Worm (Caenorhabditis elegans): ENCODE measurements around the gene C45H4.14.

Gene C45H4.14

DNA sequence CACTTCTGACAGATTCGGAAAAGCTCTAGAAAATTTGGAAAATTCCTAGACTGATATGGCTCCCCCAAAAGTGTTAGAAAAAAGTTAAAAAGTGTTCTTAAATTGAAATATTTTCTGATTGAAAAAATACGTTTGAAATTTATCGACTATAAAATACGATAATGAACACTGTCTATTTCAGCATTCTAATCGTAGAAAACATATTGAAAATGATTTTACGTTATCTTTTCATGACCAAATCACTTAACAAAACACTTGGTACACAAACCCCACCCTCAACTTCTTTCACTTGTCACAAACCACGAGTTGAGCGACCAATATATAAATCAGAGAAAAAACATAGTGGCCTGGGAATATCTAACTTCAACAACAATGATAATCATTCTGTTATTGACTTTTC, 20.0 kb upstream of the C45H4.14 start, which contains the start of gene cyp-33C1:
Gene cyp-33C1, plus strand, starts transcription at position 301 of the 400 bp plus-strand sequence.
- TF ChIP-seq T07F8.4 (tag; optimal IDR thresholded peaks at IDR 0.05) (no peak), nhr-80 (tag; optimal IDR thresholded peaks at IDR 0.05) (no peak), atf-7 (tag; optimal IDR thresholded peaks at IDR 0.05) (no peak), fkh-3 (tag; optimal IDR thresholded peaks at IDR 0.05) (no peak), ZK185.1 (tag; optimal IDR thresholded peaks at IDR 0.05; ENCODE audit: poor library complexity, severe bottlenecking) (no peak), ceh-100 (GFP tag; IDR thresholded peaks at IDR 0.05) (no peak)

DNA sequence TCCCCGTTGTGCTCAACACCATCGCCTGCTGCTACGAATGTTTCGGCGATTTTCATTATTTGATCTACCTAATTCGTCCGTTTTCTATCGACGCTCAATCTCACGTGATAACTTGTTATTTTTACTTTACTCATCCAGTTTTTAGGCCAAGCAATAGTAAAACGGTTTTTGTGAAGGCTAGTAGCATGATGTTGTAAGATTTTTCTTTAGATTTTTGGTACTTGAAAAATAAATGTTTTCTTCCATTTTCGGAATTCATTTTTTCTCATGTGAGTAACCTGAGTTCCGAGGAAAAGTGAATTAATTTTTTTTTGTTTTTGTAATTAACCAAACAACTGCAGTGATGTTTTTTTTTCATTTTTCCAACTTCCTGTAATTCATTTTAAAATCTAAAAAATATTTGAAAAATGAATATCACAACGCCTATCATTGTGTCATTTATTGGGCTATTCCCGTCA, 18.1 kb upstream of the C45H4.14 start, which contains the start of gene srbc-17:
Gene srbc-17, plus strand, starts transcription at position 408 of the 458 bp plus-strand sequence.
- TF ChIP-seq hrde-1 (tag; optimal IDR thresholded peaks at IDR 0.05; ENCODE audit: borderline replicate concordance) (no peak), mxl-1 (tag; optimal IDR thresholded peaks at IDR 0.05) (no peak), nfya-1 (tag; optimal IDR thresholded peaks at IDR 0.05; ENCODE audit: borderline replicate concordance, insufficient read depth) (no peak), F57C9.4 (tag; optimal IDR thresholded peaks at IDR 0.05) (no peak), K12H6.12 (tag; optimal IDR thresholded peaks at IDR 0.05) (no peak), cebp-1 (GFP tag; IDR thresholded peaks at IDR 0.05) (no peak), cebp-1 (tag; optimal IDR thresholded peaks at IDR 0.05) (no peak), nhr-27 (tag; optimal IDR thresholded peaks at IDR 0.05) (no peak), cebp-2 (GFP tag; IDR thresholded peaks at IDR 0.05) (no peak), attf-6 (GFP tag; IDR thresholded peaks at IDR 0.05) (no peak), B0019.2 (GFP tag; conservative IDR thresholded peaks at IDR 0.05) (no peak), ztf-26 (tag; optimal IDR thresholded peaks at IDR 0.05) (no peak), ceh-100 (GFP tag; IDR thresholded peaks at IDR 0.05) (no peak), tbx-9 (tag; optimal IDR thresholded peaks at IDR 0.05; ENCODE audit: borderline replicate concordance) (no peak), repo-1 (tag; optimal IDR thresholded peaks at IDR 0.05) (no peak), zim-3 (tag; optimal IDR thresholded peaks at IDR 0.05) (no peak), ztf-6 (GFP tag; IDR thresholded peaks at IDR 0.05) (no peak), hsf-1 (GFP tag; IDR thresholded peaks at IDR 0.05) (no peak), ceh-27 (GFP tag; optimal IDR thresholded peaks at IDR 0.05) (no peak), rec-8 (tag; optimal IDR thresholded peaks at IDR 0.05) (no peak), fkh-3 (tag; optimal IDR thresholded peaks at IDR 0.05) (no peak)

DNA sequence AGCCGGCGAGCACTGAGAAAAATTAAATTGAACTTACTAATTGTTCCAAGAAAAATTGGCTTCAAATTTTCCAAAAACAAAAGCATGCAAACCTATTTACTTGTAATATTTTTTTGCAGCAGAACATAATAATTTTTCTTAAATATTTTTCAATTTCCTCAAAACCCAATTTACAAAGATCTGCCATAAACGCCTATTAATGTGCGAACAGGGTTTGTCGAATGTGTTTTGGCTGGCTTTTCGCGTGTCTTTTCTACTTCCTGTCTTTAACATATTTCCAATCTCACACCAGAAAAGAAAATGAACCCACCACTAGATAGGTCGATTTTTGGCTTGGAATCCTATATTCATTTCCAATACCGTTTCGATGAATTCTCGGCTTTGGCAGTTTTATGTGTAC, 16.0 kb upstream of the C45H4.14 start, which contains the start of gene C45H4.18:
Gene C45H4.18, plus strand, starts transcription at position 301 of the 400 bp plus-strand sequence.
- TF ChIP-seq lin-54 (GFP tag; optimal IDR thresholded peaks at IDR 0.05) (no peak), let-526 (GFP tag; IDR thresholded peaks at IDR 0.05) (no peak), C06A6.2 (GFP tag; conservative IDR thresholded peaks at IDR 0.05) (no peak), tbx-9 (tag; optimal IDR thresholded peaks at IDR 0.05; ENCODE audit: borderline replicate concordance) (no peak), egl-44 (GFP tag; IDR thresholded peaks at IDR 0.05) (no peak), nfyb-1 (GFP tag; IDR thresholded peaks at IDR 0.05) (no peak), ztf-6 (GFP tag; IDR thresholded peaks at IDR 0.05) (no peak), nhr-80 (tag; optimal IDR thresholded peaks at IDR 0.05) (no peak), ceh-91 (GFP tag; IDR thresholded peaks at IDR 0.05) (no peak), lir-1 (GFP tag; conservative IDR thresholded peaks at IDR 0.05) (no peak), mcd-1 (GFP tag; IDR thresholded peaks at IDR 0.05) (no peak), ztf-22 (GFP tag; optimal IDR thresholded peaks at IDR 0.05) (no peak), rcor-1 (GFP tag; IDR thresholded peaks at IDR 0.05) (no peak), xnd-1 (tag; optimal IDR thresholded peaks at IDR 0.05) (no peak), Y95B8A.8 (GFP tag; IDR thresholded peaks at IDR 0.05) (no peak), F49E8.2 (tag; optimal IDR thresholded peaks at IDR 0.05; ENCODE audit: insufficient read depth) (no peak), nfya-2 (GFP tag; IDR thresholded peaks at IDR 0.05) (no peak), snpc-4 (GFP tag; optimal IDR thresholded peaks at IDR 0.05) (no peak), snpc-4 (tag; optimal IDR thresholded peaks at IDR 0.05) (no peak), die-1 (tag; optimal IDR thresholded peaks at IDR 0.05) (no peak)
